Worm (Caenorhabditis elegans) whole organism, L2 larva: ENCODE measurements around the gene ret-1.

Experiments
- lsy-2 ChIP-seq, 2 experiments: fragments of 150-350 bp in 1 of 2; sonication (generic microtip) in 1 of 2; optimal IDR thresholded peaks; 2 replicates each; lab custom pipeline; 2014 to 2017; ENCODE audit warnings: missing biosample characterization in 2 of 2, missing genetic modification characterization in 2 of 2
- nhr-10 ChIP-seq: sonication (generic microtip); optimal IDR thresholded peaks from 2 replicates; lab custom pipeline; 2017; ENCODE audit warnings: missing biosample characterization, missing genetic modification characterization
- nhr-11 ChIP-seq: fragments of 150-350 bp; optimal IDR thresholded peaks from 2 replicates; lab custom pipeline; 2014; ENCODE audit warnings: missing biosample characterization, missing genetic modification characterization
- nhr-237 ChIP-seq: fragments of 150-350 bp; optimal IDR thresholded peaks from 2 replicates; lab custom pipeline; 2014; ENCODE audit warnings: missing biosample characterization, missing genetic modification characterization
- nhr-77 ChIP-seq: fragments of 150-350 bp; optimal IDR thresholded peaks from 2 replicates; lab custom pipeline; 2014; ENCODE audit warnings: missing biosample characterization, missing genetic modification characterization
- unc-39 ChIP-seq: fragments of 150-350 bp; optimal IDR thresholded peaks from 2 replicates; lab custom pipeline; 2014; ENCODE audit warnings: missing biosample characterization, missing genetic modification characterization

ce11 chrV:14875371-14875770, 28.2 kb upstream of the ret-1 start, which contains the start of gene ZC412.5:
- no peak for TF ChIP-seq nhr-11 (tag; lab: Kevin White, UChicago)
- TF ChIP-seq nhr-77 (tag; lab: Kevin White, UChicago) = no peak
- no peak for TF ChIP-seq unc-39 (tag; lab: Kevin White, UChicago)
- no peak for TF ChIP-seq lsy-2 (tag; optimal IDR thresholded peaks at IDR 0.05; lab: Kevin White, UChicago)
- TF ChIP-seq nhr-237 (tag; lab: Kevin White, UChicago) = no peak
- no peak for TF ChIP-seq nhr-10 (tag; lab: Kevin White, UChicago)
